Fruit fly (Drosophila melanogaster): ENCODE results near the gene CG3581.
A peak's percentile ranks its signal among the peaks of the same experiment; 100 is the strongest.

- TF ChIP-seq pad (GFP tag; optimal IDR thresholded peaks at IDR 0.05) (peak; percentile 71), cic (GFP tag; optimal IDR thresholded peaks at IDR 0.05) (peak; percentile 40), CG11617 (GFP tag; optimal IDR thresholded peaks at IDR 0.05) (peak; percentile 88), tj (GFP tag; optimal IDR thresholded peaks at IDR 0.05) (peak; percentile 68), CG12768 (GFP tag; optimal IDR thresholded peaks at IDR 0.05) (peak; percentile 91), CG7045 (GFP tag; optimal IDR thresholded peaks at IDR 0.05) (peak; percentile 94), CG7101 (tag; optimal IDR thresholded peaks at IDR 0.05) (peak; percentile 91), bab1 (GFP tag; optimal IDR thresholded peaks at IDR 0.05) (peak; percentile 92), CG33017 (tag; optimal IDR thresholded peaks at IDR 0.05) (peak; percentile 87), ovo (GFP tag; optimal IDR thresholded peaks at IDR 0.05) (peak; percentile 75)
Observed at dm6 chr3R:19403096-19403515, 28.5 kb upstream of the CG3581 start, which contains the start of the genes Ino80 and Aptx.
